Worm (Caenorhabditis elegans): ENCODE measurements around the gene C06A6.2.

Gene C06A6.2

ce11 chrIV:7836030-7836429 is 10.4 kb upstream of the C06A6.2 start:
- no peak for TF ChIP-seq ceh-14 (tag; optimal IDR thresholded peaks at IDR 0.05)
- no peak for TF ChIP-seq ceh-48 (tag; optimal IDR thresholded peaks at IDR 0.05)
- no peak for TF ChIP-seq ceh-19 (GFP tag; optimal IDR thresholded peaks at IDR 0.05)
- TF ChIP-seq npax-4 (tag; optimal IDR thresholded peaks at IDR 0.05), result no peak
- TF ChIP-seq Y22D7AL.16 (tag; optimal IDR thresholded peaks at IDR 0.05), result no peak
- no peak for TF ChIP-seq ttx-3 (tag; optimal IDR thresholded peaks at IDR 0.05)
- no peak for TF ChIP-seq madf-2 (tag; optimal IDR thresholded peaks at IDR 0.05)

DNA sequence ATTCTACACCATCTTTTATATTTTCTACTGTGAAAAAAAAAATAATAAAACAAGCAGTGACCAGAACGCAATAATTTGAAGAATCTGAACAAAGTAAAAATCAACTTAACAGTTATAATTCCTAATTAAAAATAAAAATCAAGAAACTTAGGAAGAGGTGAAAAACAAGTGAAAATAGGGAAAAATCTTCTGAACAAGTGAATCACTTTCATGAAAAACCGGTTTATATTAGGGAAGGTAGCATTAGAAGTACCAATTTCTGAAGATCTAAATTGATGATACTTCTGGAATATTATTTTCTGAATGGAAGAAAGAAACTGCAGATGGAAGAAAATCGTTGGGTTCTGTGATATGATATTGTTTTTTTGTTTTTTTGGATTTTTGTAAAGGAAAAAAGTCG is 9.9 kb upstream of the C06A6.2 start:
- TF ChIP-seq ceh-2 (tag; optimal IDR thresholded peaks at IDR 0.05) (no peak), dve-1 (tag; optimal IDR thresholded peaks at IDR 0.05) (no peak), pha-4 (tag; optimal IDR thresholded peaks at IDR 0.05) (no peak), ceh-14 (tag; optimal IDR thresholded peaks at IDR 0.05) (no peak), tbx-7 (tag; optimal IDR thresholded peaks at IDR 0.05) (no peak), C08G9.2 (tag; optimal IDR thresholded peaks at IDR 0.05) (no peak), madf-2 (tag; optimal IDR thresholded peaks at IDR 0.05) (no peak)

DNA sequence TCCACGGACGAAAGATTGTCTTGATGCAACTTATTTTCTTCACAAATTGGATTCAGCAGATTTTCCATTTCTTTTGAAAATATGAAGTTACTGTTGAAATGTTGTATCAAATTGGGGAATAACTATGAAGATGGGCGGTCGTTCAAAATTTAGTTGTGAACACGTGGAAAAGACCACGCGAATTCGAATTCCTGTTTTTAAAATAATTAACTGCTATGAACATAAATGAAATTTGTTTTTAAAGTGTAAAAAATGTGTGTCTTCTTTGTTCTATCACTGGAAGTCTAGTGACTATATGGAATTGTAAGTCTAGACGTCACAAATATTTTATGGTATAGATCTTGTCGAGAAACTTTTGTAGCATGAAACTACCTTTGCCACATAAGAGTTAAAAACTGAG is 8.0 kb upstream of the C06A6.2 start, which contains the start of gene C06A6.7:
C06A6.7 (minus strand) TSS at position 101 of the 400 bp plus-strand sequence.
- TF ChIP-seq sox-2 (GFP tag; IDR thresholded peaks at IDR 0.05), result no peak
- TF ChIP-seq pqm-1 (tag; optimal IDR thresholded peaks at IDR 0.05), result no peak
- no peak for TF ChIP-seq pha-2 (tag; optimal IDR thresholded peaks at IDR 0.05)
- TF ChIP-seq syd-9 (tag; optimal IDR thresholded peaks at IDR 0.05), result no peak
- TF ChIP-seq ahr-1 (tag; optimal IDR thresholded peaks at IDR 0.05), result no peak
- TF ChIP-seq madf-2 (tag; optimal IDR thresholded peaks at IDR 0.05), result no peak
- TF ChIP-seq odd-2 (tag; optimal IDR thresholded peaks at IDR 0.05), result no peak

DNA sequence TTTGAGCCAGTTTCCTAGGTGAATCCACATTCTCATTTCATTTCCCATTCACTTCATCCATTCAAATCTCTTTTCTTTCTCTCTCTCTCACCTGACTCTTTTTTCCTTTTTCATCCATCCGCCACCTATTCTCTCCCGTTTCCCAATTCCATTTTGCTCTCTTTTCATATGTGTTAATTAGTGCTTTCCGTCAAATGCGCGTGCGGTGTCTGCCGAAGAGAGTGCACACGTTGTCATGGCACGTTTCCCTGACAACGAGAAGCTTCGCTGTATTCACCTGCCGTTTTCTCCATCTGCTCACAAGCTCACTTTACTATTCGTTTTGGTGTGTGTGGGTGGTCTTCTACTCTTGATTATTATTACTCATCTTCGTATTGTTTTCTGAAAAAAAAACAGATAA is 6.5 kb upstream of the C06A6.2 start:
- peak; percentile 65 for TF ChIP-seq ceh-14 (tag; optimal IDR thresholded peaks at IDR 0.05)
- peak; percentile 33 for TF ChIP-seq ceh-31 (tag; optimal IDR thresholded peaks at IDR 0.05)
- TF ChIP-seq ceh-19 (GFP tag; optimal IDR thresholded peaks at IDR 0.05), result no peak
- TF ChIP-seq pros-1 (tag; optimal IDR thresholded peaks at IDR 0.05), result no peak
- TF ChIP-seq rnt-1 (tag; optimal IDR thresholded peaks at IDR 0.05), result no peak

ce11 chrIV:7841218-7841617 is 5.2 kb upstream of the C06A6.2 start:
- TF ChIP-seq ceh-9 (tag; optimal IDR thresholded peaks at IDR 0.05) (no peak), elt-2 (tag; optimal IDR thresholded peaks at IDR 0.05) (peak; percentile 42)

ce11 chrIV:7844333-7844973 is 2.0 kb upstream of the C06A6.2 start:
- TF ChIP-seq hlh-30 (tag; optimal IDR thresholded peaks at IDR 0.05; ENCODE audit: insufficient read depth), result peak; percentile 17
- TF ChIP-seq elt-2 (tag; optimal IDR thresholded peaks at IDR 0.05), result peak; percentile 8
- TF ChIP-seq nhr-232 (tag; optimal IDR thresholded peaks at IDR 0.05), result no peak
- TF ChIP-seq hlh-13 (GFP tag; optimal IDR thresholded peaks at IDR 0.05), result no peak

- TF ChIP-seq lin-11 (tag; optimal IDR thresholded peaks at IDR 0.05) (no peak), ceh-19 (GFP tag; optimal IDR thresholded peaks at IDR 0.05) (peak; percentile 74), unc-42 (tag; optimal IDR thresholded peaks at IDR 0.05) (peak; percentile 33), nhr-232 (tag; optimal IDR thresholded peaks at IDR 0.05) (no peak), pros-1 (tag; optimal IDR thresholded peaks at IDR 0.05) (peak; percentile 67), C08G9.2 (tag; optimal IDR thresholded peaks at IDR 0.05) (peak; percentile 51), ttx-3 (tag; optimal IDR thresholded peaks at IDR 0.05) (no peak), madf-2 (tag; optimal IDR thresholded peaks at IDR 0.05) (peak; percentile 25), dmd-4 (tag; optimal IDR thresholded peaks at IDR 0.05; ENCODE audit: borderline replicate concordance) (peak; percentile 78), ceh-14 (tag; optimal IDR thresholded peaks at IDR 0.05) (peak; percentile 44), ets-4 (tag; optimal IDR thresholded peaks at IDR 0.05) (peak; percentile 2), elt-4 (tag; optimal IDR thresholded peaks at IDR 0.05) (no peak), ceh-31 (tag; optimal IDR thresholded peaks at IDR 0.05) (peak; percentile 85), odd-2 (tag; optimal IDR thresholded peaks at IDR 0.05) (no peak), K02D7.2 (tag; optimal IDR thresholded peaks at IDR 0.05) (no peak), Y22D7AL.16 (tag; optimal IDR thresholded peaks at IDR 0.05) (no peak), sdc-2 (tag; optimal IDR thresholded peaks at IDR 0.05) (peak; percentile 43), C38D4.7 (GFP tag; optimal IDR thresholded peaks at IDR 0.05) (peak; percentile 12), lim-6 (tag; optimal IDR thresholded peaks at IDR 0.05) (peak; percentile 0), hlh-15 (tag; optimal IDR thresholded peaks at IDR 0.05) (no peak), ceh-22 (tag; optimal IDR thresholded peaks at IDR 0.05) (peak; percentile 64), ceh-24 (tag; optimal IDR thresholded peaks at IDR 0.05) (no peak), ama-1 (optimal IDR thresholded peaks at IDR 0.05) (no peak), npax-4 (tag; optimal IDR thresholded peaks at IDR 0.05) (no peak)
These were observed 837 bp upstream of the C06A6.2 start for ce11 chrIV:7845585-7845984.

Measured in whole organism, late embryonic.